Fruit fly (Drosophila melanogaster) whole organism, embryonic: ENCODE data around the gene ps.

Experiments used
- Atf6 ChIP-seq: fragments of 200-800 bp; sonication (Bioruptor generic); IDR thresholded peaks from 2 replicates; pipeline ENCODE4 v1.3.6; 2022; ENCODE audit warnings: missing biosample characterization, missing genetic modification characterization
- Awh ChIP-seq: fragments of 200-800 bp; sonication (Bioruptor generic); IDR thresholded peaks from 2 replicates; pipeline ENCODE4, ENCODE4 v1.3.6; 2022; ENCODE audit warnings: missing biosample characterization, missing genetic modification characterization
- CG1024 ChIP-seq: fragments of 200-800 bp; sonication (Bioruptor generic); IDR thresholded peaks from 2 replicates; pipeline ENCODE4 v1.3.6; 2022; ENCODE audit warnings: missing biosample characterization, missing genetic modification characterization
- CG10431 ChIP-seq: fragments of 200-800 bp; sonication (Bioruptor generic); optimal IDR thresholded peaks from 3 replicates; lab custom pipeline; 2018; ENCODE audit warnings: missing biosample characterization, mild to moderate bottlenecking, missing genetic modification characterization
- CG13296 ChIP-seq: fragments of 200-800 bp; sonication (Bioruptor generic); optimal IDR thresholded peaks from 3 replicates; lab custom pipeline; 2018; ENCODE audit warnings: missing biosample characterization, mild to moderate bottlenecking, missing genetic modification characterization
- CG17568 ChIP-seq: fragments of 200-800 bp; sonication (Bioruptor generic); optimal IDR thresholded peaks from 2 replicates; lab custom pipeline; 2018; ENCODE audit warnings: missing biosample characterization, mild to moderate bottlenecking, missing genetic modification characterization, moderate library complexity
- CG17802 ChIP-seq: fragments of 200-800 bp; sonication (Bioruptor generic); optimal IDR thresholded peaks from 2 replicates; lab custom pipeline; 2018; ENCODE audit warnings: missing biosample characterization, mild to moderate bottlenecking, missing genetic modification characterization, moderate library complexity
- CG17829 ChIP-seq: fragments of 200-800 bp; optimal IDR thresholded peaks from 2 replicates; lab custom pipeline; 2019; ENCODE audit warnings: missing biosample characterization, mild to moderate bottlenecking, missing genetic modification characterization, moderate library complexity
- CG2129 ChIP-seq: fragments of 200-800 bp; sonication (Bioruptor generic); IDR thresholded peaks from 2 replicates; pipeline ENCODE4 v1.3.6; 2022; ENCODE audit warnings: missing biosample characterization, missing genetic modification characterization; ENCODE audit not compliant: partially characterized antibody
- CG3065 ChIP-seq: fragments of 200-800 bp; sonication (Bioruptor generic); optimal IDR thresholded peaks from 2 replicates; lab custom pipeline; 2016; ENCODE audit warnings: missing biosample characterization, missing genetic modification characterization
- CG3163 ChIP-seq: fragments of 200-800 bp; sonication (Bioruptor generic); optimal IDR thresholded peaks from 3 replicates; lab custom pipeline; 2016; ENCODE audit warnings: missing biosample characterization, missing genetic modification characterization
- CG32532 ChIP-seq: fragments of 200-800 bp; sonication (Bioruptor generic); IDR thresholded peaks from 2 replicates; pipeline ENCODE4 v1.3.6; 2022; ENCODE audit warnings: missing biosample characterization, missing genetic modification characterization
- CG3995 ChIP-seq: fragments of 200-800 bp; sonication (Bioruptor generic); optimal IDR thresholded peaks from 3 replicates; lab custom pipeline; 2016; ENCODE audit warnings: missing biosample characterization, missing genetic modification characterization
- CG4328 ChIP-seq: fragments of 200-800 bp; sonication (Bioruptor generic); optimal IDR thresholded peaks from 3 replicates; lab custom pipeline; 2017; ENCODE audit warnings: missing biosample characterization, missing genetic modification reagents, missing genetic modification characterization
- CG6791 ChIP-seq: fragments of 200-800 bp; sonication (Bioruptor generic); IDR thresholded peaks from 3 replicates; pipeline ENCODE4 v1.3.6; 2022; ENCODE audit warnings: missing biosample characterization, missing genetic modification characterization; ENCODE audit not compliant: partially characterized antibody
- CG6854 ChIP-seq: fragments of 200-800 bp; sonication (Bioruptor generic); optimal IDR thresholded peaks from 3 replicates; lab custom pipeline; 2017; ENCODE audit warnings: missing biosample characterization, mild to moderate bottlenecking, missing genetic modification characterization
- Chrac-16 ChIP-seq: fragments of 200-800 bp; sonication (Bioruptor generic); optimal IDR thresholded peaks from 3 replicates; lab custom pipeline; 2016; ENCODE audit warnings: missing biosample characterization, missing genetic modification characterization
- CrebB ChIP-seq: fragments of 200-800 bp; sonication (Bioruptor generic); optimal IDR thresholded peaks from 3 replicates; lab custom pipeline; 2018; ENCODE audit warnings: missing biosample characterization, mild to moderate bottlenecking, missing genetic modification characterization
- Hand ChIP-seq: fragments of 200-800 bp; sonication (Bioruptor generic); optimal IDR thresholded peaks from 2 replicates; lab custom pipeline; 2017; ENCODE audit warnings: mild to moderate bottlenecking, missing biosample characterization, missing genetic modification reagents, missing genetic modification characterization
- Nf-YA ChIP-seq: fragments of 200-800 bp; sonication (Bioruptor generic); IDR thresholded peaks from 2 replicates; pipeline ENCODE4 v1.3.6; 2022; ENCODE audit warnings: missing biosample characterization, missing genetic modification characterization
- NfI ChIP-seq: fragments of 200-800 bp; sonication (Bioruptor generic); optimal IDR thresholded peaks from 3 replicates; lab custom pipeline; 2018; ENCODE audit warnings: missing biosample characterization, mild to moderate bottlenecking, missing genetic modification characterization, moderate library complexity
- Pdp1 ChIP-seq, 2 experiments: fragments of 200-800 bp; sonication (Bioruptor generic); optimal IDR thresholded peaks; 3 replicates each; lab custom pipeline; 2016; ENCODE audit warnings: missing biosample characterization in 2 of 2, missing genetic modification characterization in 2 of 2, mild to moderate bottlenecking in 1 of 2, moderate library complexity in 1 of 2
- Poxn ChIP-seq: fragments of 200-800 bp; sonication (Bioruptor generic); IDR thresholded peaks from 2 replicates; pipeline ENCODE4 v1.3.6; 2022; ENCODE audit warnings: missing biosample characterization, missing genetic modification characterization
- Ravus ChIP-seq: fragments of 200-800 bp; sonication (Bioruptor generic); IDR thresholded peaks from 2 replicates; pipeline ENCODE4 v1.3.6; 2022; ENCODE audit warnings: missing biosample characterization, missing genetic modification characterization
- Sin3A ChIP-seq: fragments of >200 bp; optimal IDR thresholded peaks from 2 replicates; lab custom pipeline; 2018
- Vsx1 ChIP-seq: fragments of 200-800 bp; sonication (Bioruptor generic); optimal IDR thresholded peaks from 2 replicates; lab custom pipeline; 2017; ENCODE audit warnings: missing biosample characterization, mild to moderate bottlenecking, missing genetic modification characterization, missing genetic modification reagents
- Xrp1 ChIP-seq: fragments of 200-800 bp; sonication (Bioruptor generic); IDR thresholded peaks from 2 replicates; pipeline ENCODE4 v1.3.6; 2022; ENCODE audit warnings: missing biosample characterization, missing genetic modification characterization
- ac ChIP-seq: fragments of 200-800 bp; sonication (Bioruptor generic); optimal IDR thresholded peaks from 3 replicates; lab custom pipeline; 2017; ENCODE audit warnings: missing biosample characterization, mild to moderate bottlenecking, missing genetic modification characterization
- al ChIP-seq: fragments of 200-800 bp; sonication (Bioruptor generic); IDR thresholded peaks from 2 replicates; pipeline ENCODE4 v1.3.6; 2022; ENCODE audit warnings: missing biosample characterization, missing genetic modification characterization
- ash1 ChIP-seq: fragments of 200-800 bp; sonication (Bioruptor generic); optimal IDR thresholded peaks from 2 replicates; lab custom pipeline; 2018; ENCODE audit warnings: missing biosample characterization, mild to moderate bottlenecking, missing genetic modification characterization
- crc ChIP-seq: fragments of 200-800 bp; sonication (Bioruptor generic); optimal IDR thresholded peaks from 2 replicates; lab custom pipeline; 2016; ENCODE audit warnings: missing biosample characterization, missing genetic modification characterization
- esg ChIP-seq: fragments of 200-800 bp; sonication (Bioruptor generic); conservative IDR thresholded peaks from 2 replicates; pipeline ENCODE4 v1.3.6; 2022; ENCODE audit warnings: missing biosample characterization, missing genetic modification characterization
- ftz-f1 ChIP-seq: fragments of 200-800 bp; sonication (Bioruptor generic); optimal IDR thresholded peaks from 2 replicates; lab custom pipeline; 2016; ENCODE audit warnings: missing biosample characterization, missing genetic modification characterization
- gro ChIP-seq: fragments of 200-800 bp; sonication (Bioruptor generic); optimal IDR thresholded peaks from 2 replicates; lab custom pipeline; 2016; ENCODE audit warnings: missing biosample characterization, missing genetic modification characterization
- knrl ChIP-seq: fragments of 200-800 bp; sonication (Bioruptor generic); IDR thresholded peaks from 3 replicates; pipeline ENCODE4 v1.3.6; 2022; ENCODE audit warnings: missing biosample characterization, missing genetic modification characterization; ENCODE audit not compliant: partially characterized antibody
- lmd ChIP-seq: fragments of 200-800 bp; sonication (Bioruptor generic); IDR thresholded peaks from 2 replicates; pipeline ENCODE4 v1.3.6; 2022; ENCODE audit warnings: missing biosample characterization, missing genetic modification characterization
- run ChIP-seq: fragments of 200-800 bp; sonication (Bioruptor generic); optimal IDR thresholded peaks from 3 replicates; lab custom pipeline; 2018; ENCODE audit warnings: missing biosample characterization, mild to moderate bottlenecking, missing genetic modification characterization
- sd ChIP-seq: fragments of 200-800 bp; sonication (Bioruptor generic); optimal IDR thresholded peaks from 3 replicates; lab custom pipeline; 2018; ENCODE audit warnings: missing biosample characterization, mild to moderate bottlenecking, missing genetic modification characterization, moderate library complexity
- sens ChIP-seq: fragments of 200-800 bp; sonication (Bioruptor generic); peaks from one replicate; lab custom pipeline; 2016; ENCODE audit warnings: missing biosample characterization, missing genetic modification characterization
- sisA ChIP-seq: fragments of 200-800 bp; sonication (Bioruptor generic); IDR thresholded peaks from 2 replicates; pipeline ENCODE4 v1.3.6; 2022; ENCODE audit warnings: missing biosample characterization, missing genetic modification characterization
- slbo ChIP-seq: fragments of 200-800 bp; sonication (Bioruptor generic); IDR thresholded peaks from 2 replicates; pipeline ENCODE4 v1.3.6; 2022; ENCODE audit warnings: missing biosample characterization, missing genetic modification characterization
- slou ChIP-seq: fragments of 200-800 bp; sonication (Bioruptor generic); optimal IDR thresholded peaks from 3 replicates; lab custom pipeline; 2016; ENCODE audit warnings: missing biosample characterization, missing genetic modification characterization
- slp2 ChIP-seq: fragments of 200-800 bp; sonication (Bioruptor generic); optimal IDR thresholded peaks from 2 replicates; lab custom pipeline; 2016; ENCODE audit warnings: missing biosample characterization, missing genetic modification characterization
- sug ChIP-seq: fragments of 200-800 bp; optimal IDR thresholded peaks from 2 replicates; lab custom pipeline; 2019; ENCODE audit warnings: missing biosample characterization, mild to moderate bottlenecking, missing genetic modification characterization, moderate library complexity
- tin ChIP-seq: fragments of 200-800 bp; sonication (Bioruptor generic); optimal IDR thresholded peaks from 3 replicates; lab custom pipeline; 2016; ENCODE audit warnings: missing biosample characterization, missing genetic modification characterization
- unc-4 ChIP-seq: fragments of 200-800 bp; sonication (Bioruptor generic); IDR thresholded peaks from 2 replicates; pipeline ENCODE4 v1.3.6; 2022; ENCODE audit warnings: missing biosample characterization, missing genetic modification characterization; ENCODE audit not compliant: partially characterized antibody
- wdn ChIP-seq: fragments of 200-800 bp; sonication (Bioruptor generic); IDR thresholded peaks from 2 replicates; pipeline ENCODE4 v1.3.6; 2022; ENCODE audit warnings: missing biosample characterization, missing genetic modification characterization
- zen ChIP-seq: fragments of 200-800 bp; sonication (Bioruptor generic); optimal IDR thresholded peaks from 3 replicates; lab custom pipeline; 2018; ENCODE audit warnings: missing biosample characterization, mild to moderate bottlenecking, missing genetic modification characterization, moderate library complexity
- zen2 ChIP-seq: fragments of 200-800 bp; sonication (Bioruptor generic); IDR thresholded peaks from 3 replicates; pipeline ENCODE4 v1.3.6; 2022; ENCODE audit warnings: missing biosample characterization, missing genetic modification characterization; ENCODE audit not compliant: partially characterized antibody
- zfh1 ChIP-seq: fragments of 200-800 bp; sonication (Bioruptor generic); IDR thresholded peaks from 3 replicates; pipeline ENCODE4 v1.3.6; 2022; ENCODE audit warnings: missing biosample characterization, missing genetic modification characterization

The ps gene

dm6 chr3R:9436358-9436972, 18.7 kb downstream of the ps start (continued):
- no peak for TF ChIP-seq lmd (GFP tag; lab: Robert Waterston, UW)
- TF ChIP-seq Awh = peak; percentile 45; the same call in 1 of the 2 replicates
- 0 out of 2 replicates have a peak, but pooled peaks have one; percentile 25 for TF ChIP-seq slbo (GFP tag; lab: Robert Waterston, UW)
- TF ChIP-seq Vsx1 = no peak
- no peak for TF ChIP-seq zen (tag; lab: Kevin White, UChicago)
- no peak for TF ChIP-seq CG3065 (GFP tag; lab: Kevin White, UChicago)
- no peak for TF ChIP-seq CG1024 (GFP tag; lab: Robert Waterston, UW)
- TF ChIP-seq zen2 (GFP tag; lab: Robert Waterston, UW) = peak; percentile 84; the same call in 2 of the 3 replicates
- peak; percentile 80 for TF ChIP-seq CG3995 (GFP tag; lab: Kevin White, UChicago)
- TF ChIP-seq Sin3A (lab: Kevin White, UChicago) = no peak
- no peak for TF ChIP-seq CG4328 (GFP tag; lab: Kevin White, UChicago)
- 0 out of 2 replicates have a peak, but pooled peaks have one; percentile 20 for TF ChIP-seq Atf6 (GFP tag; lab: Robert Waterston, UW)
- TF ChIP-seq Nf-YA (GFP tag; lab: Robert Waterston, UW) = no peak
- no peak for TF ChIP-seq CrebB (tag; lab: Kevin White, UChicago)
- no peak for TF ChIP-seq CG2129 (GFP tag; lab: Robert Waterston, UW)
- no peak for TF ChIP-seq ac (GFP tag; lab: Kevin White, UChicago)
- TF ChIP-seq CG17568 (GFP tag; lab: Kevin White, UChicago) = no peak
- 0 out of 3 replicates have a peak, but pooled peaks have one; percentile 15 for TF ChIP-seq zfh1 (GFP tag; lab: Robert Waterston, UW)
- TF ChIP-seq crc (GFP tag; lab: Kevin White, UChicago) = no peak
- TF ChIP-seq unc-4 (GFP tag; lab: Robert Waterston, UW) = 0 out of 2 replicates have a peak, but pooled peaks have one; percentile 43
- no peak for TF ChIP-seq al (GFP tag; lab: Robert Waterston, UW)
- TF ChIP-seq Poxn (GFP tag; lab: Robert Waterston, UW) = no peak
- TF ChIP-seq run (tag; lab: Kevin White, UChicago) = no peak
- TF ChIP-seq NfI (GFP tag; lab: Kevin White, UChicago) = peak; percentile 6
- TF ChIP-seq knrl (GFP tag; lab: Robert Waterston, UW) = 0 out of 3 replicates have a peak, but pooled peaks have one; percentile 32
- TF ChIP-seq CG6854 = no peak
- TF ChIP-seq gro (GFP tag; lab: Kevin White, UChicago) = peak; percentile 42
- no peak for TF ChIP-seq CG17802
- peak; percentile 87 for TF ChIP-seq sd (tag; lab: Kevin White, UChicago)
- TF ChIP-seq tin (GFP tag; lab: Kevin White, UChicago) = no peak
- TF ChIP-seq Chrac-16 (GFP tag; lab: Kevin White, UChicago) = no peak
- TF ChIP-seq esg (GFP tag; lab: Robert Waterston, UW) = no peak
- peak in 1 of 2 experiments; percentile 90 for TF ChIP-seq Pdp1 (GFP tag; optimal IDR thresholded peaks at IDR 0.05; lab: Kevin White, UChicago)
- no peak for TF ChIP-seq CG13296 (GFP tag; lab: Kevin White, UChicago)
- TF ChIP-seq slp2 (GFP tag; lab: Kevin White, UChicago) = no peak
- TF ChIP-seq slou (GFP tag; lab: Kevin White, UChicago) = no peak
- no peak for TF ChIP-seq sisA
- TF ChIP-seq wdn = no peak
- no peak for TF ChIP-seq CG10431 (GFP tag; lab: Kevin White, UChicago)
- TF ChIP-seq ash1 (GFP tag; lab: Kevin White, UChicago) = no peak
- TF ChIP-seq sens (GFP tag; lab: Kevin White, UChicago) = no peak
- no peak; the same call in 1 of the 2 replicates for TF ChIP-seq Ravus (GFP tag; lab: Robert Waterston, UW)
- TF ChIP-seq Hand (GFP tag; lab: Kevin White, UChicago) = peak; percentile 39
- TF ChIP-seq CG32532 (GFP tag; lab: Robert Waterston, UW) = peak; percentile 50; the same call in 1 of the 2 replicates
- peak; percentile 86 for TF ChIP-seq sug (tag; lab: Kevin White, UChicago)
- TF ChIP-seq CG17829 (tag; lab: Kevin White, UChicago) = no peak
- TF ChIP-seq CG6791 (GFP tag; lab: Robert Waterston, UW) = 0 out of 3 replicates have a peak, but pooled peaks have one; percentile 29
- peak; percentile 4; the same call in 1 of the 2 replicates for TF ChIP-seq Xrp1 (GFP tag; lab: Robert Waterston, UW)
- peak; percentile 74 for TF ChIP-seq ftz-f1 (GFP tag; lab: Kevin White, UChicago)
- TF ChIP-seq CG3163 = peak; percentile 6
